Fruit fly (Drosophila melanogaster) whole organism, embryonic: ENCODE results near the gene CatB.
A peak's percentile ranks its signal among the peaks of the same experiment; 100 is the strongest.

Experiments used
- Awh ChIP-seq: fragments of 200-800 bp; sonication (Bioruptor generic); IDR thresholded peaks from 2 replicates; pipeline ENCODE4, ENCODE4 v1.3.6; 2022; ENCODE audit warnings: missing biosample characterization, missing genetic modification characterization
- CG10462 ChIP-seq: fragments of 200-800 bp; sonication (Bioruptor generic); optimal IDR thresholded peaks from 2 replicates; lab custom pipeline; 2016; ENCODE audit warnings: missing biosample characterization, missing genetic modification characterization
- CG11093 ChIP-seq: fragments of 200-800 bp; sonication (Bioruptor generic); IDR thresholded peaks from 3 replicates; pipeline ENCODE4 v1.3.6; 2022; ENCODE audit warnings: missing biosample characterization, missing genetic modification characterization
- CG11560 ChIP-seq: fragments of 200-800 bp; sonication (Bioruptor generic); IDR thresholded peaks from 3 replicates; pipeline ENCODE4 v1.3.6; 2022; ENCODE audit warnings: missing biosample characterization, missing genetic modification characterization
- CG12155 ChIP-seq: fragments of 200-800 bp; sonication (Bioruptor generic); optimal IDR thresholded peaks from 3 replicates; lab custom pipeline; 2016; ENCODE audit warnings: missing biosample characterization, missing genetic modification characterization
- CG12942 ChIP-seq: fragments of 200-800 bp; sonication (Bioruptor generic); optimal IDR thresholded peaks from 3 replicates; lab custom pipeline; 2016; ENCODE audit warnings: missing biosample characterization, missing genetic modification characterization
- CG13624 ChIP-seq: fragments of 200-800 bp; sonication (Bioruptor generic); optimal IDR thresholded peaks from 2 replicates; lab custom pipeline; 2016; ENCODE audit warnings: missing biosample characterization, missing genetic modification characterization
- CG13894 ChIP-seq: fragments of 200-800 bp; sonication (Bioruptor generic); optimal IDR thresholded peaks from 3 replicates; lab custom pipeline; 2018; ENCODE audit warnings: missing biosample characterization, mild to moderate bottlenecking, missing genetic modification characterization, moderate library complexity
- CG15601 ChIP-seq: fragments of 200-800 bp; sonication (Bioruptor generic); optimal IDR thresholded peaks from 3 replicates; lab custom pipeline; 2019; ENCODE audit warnings: missing biosample characterization, mild to moderate bottlenecking, missing genetic modification characterization, moderate library complexity
- CG15696 ChIP-seq: fragments of 200-800 bp; sonication (Bioruptor generic); optimal IDR thresholded peaks from 2 replicates; lab custom pipeline; 2019; ENCODE audit warnings: missing biosample characterization, mild to moderate bottlenecking, missing genetic modification characterization, moderate library complexity
- CG18262 ChIP-seq: fragments of 200-800 bp; optimal IDR thresholded peaks from 3 replicates; lab custom pipeline; 2019; ENCODE audit warnings: missing biosample characterization, mild to moderate bottlenecking, missing genetic modification characterization, moderate library complexity
- CG30020 ChIP-seq: fragments of 200-800 bp; optimal IDR thresholded peaks from 2 replicates; lab custom pipeline; 2019; ENCODE audit warnings: missing biosample characterization, mild to moderate bottlenecking, missing genetic modification characterization, moderate library complexity
- CG3726 ChIP-seq: fragments of 200-800 bp; sonication (Bioruptor generic); IDR thresholded peaks from 3 replicates; pipeline ENCODE4, ENCODE4 v1.3.6; 2022; ENCODE audit warnings: missing biosample characterization, missing genetic modification characterization
- CG3847 ChIP-seq: fragments of 200-800 bp; sonication (Bioruptor generic); IDR thresholded peaks from 2 replicates; pipeline ENCODE4 v1.3.6; 2022; ENCODE audit warnings: missing biosample characterization, missing genetic modification characterization
- CG6813 ChIP-seq: fragments of 200-800 bp; sonication (Bioruptor generic); optimal IDR thresholded peaks from 2 replicates; lab custom pipeline; 2017; ENCODE audit warnings: missing biosample characterization, missing genetic modification characterization, mild to moderate bottlenecking, moderate library complexity, missing genetic modification reagents
- CG7271 ChIP-seq: fragments of 200-800 bp; sonication (Bioruptor generic); optimal IDR thresholded peaks from 2 replicates; lab custom pipeline; 2018; ENCODE audit warnings: missing biosample characterization, mild to moderate bottlenecking, missing genetic modification characterization, moderate library complexity
- CG7357 ChIP-seq: fragments of 200-800 bp; sonication (Bioruptor generic); IDR thresholded peaks from 3 replicates; pipeline ENCODE4 v1.3.6; 2022; ENCODE audit warnings: missing biosample characterization, missing genetic modification characterization
- CG7556 ChIP-seq: fragments of 200-800 bp; sonication (Bioruptor generic); optimal IDR thresholded peaks from 2 replicates; lab custom pipeline; 2017; ENCODE audit warnings: missing biosample characterization, mild to moderate bottlenecking, missing genetic modification characterization
- CG7745 ChIP-seq: fragments of 200-800 bp; sonication (Bioruptor generic); optimal IDR thresholded peaks from 2 replicates; lab custom pipeline; 2018; ENCODE audit warnings: missing biosample characterization, mild to moderate bottlenecking, missing genetic modification characterization, moderate library complexity
- CG8478 ChIP-seq: fragments of >200 bp; optimal IDR thresholded peaks from 2 replicates; lab custom pipeline; 2018
- CG9609 ChIP-seq: fragments of 200-800 bp; sonication (Bioruptor generic); optimal IDR thresholded peaks from 3 replicates; lab custom pipeline; 2016; ENCODE audit warnings: missing biosample characterization, missing genetic modification characterization
- CrebB ChIP-seq: fragments of 200-800 bp; sonication (Bioruptor generic); optimal IDR thresholded peaks from 3 replicates; lab custom pipeline; 2018; ENCODE audit warnings: missing biosample characterization, mild to moderate bottlenecking, missing genetic modification characterization
- Dbx ChIP-seq: fragments of 200-800 bp; sonication (Bioruptor generic); IDR thresholded peaks from 3 replicates; pipeline ENCODE4 v1.3.6; 2022; ENCODE audit warnings: missing biosample characterization, missing genetic modification characterization
- Dfd ChIP-seq, 2 experiments: fragments of >200 bp; optimal IDR thresholded peaks; 2 replicates each; lab custom pipeline; 2017; ENCODE audit warnings: missing biosample characterization in 2 of 2, missing genetic modification characterization in 2 of 2
- Dip2 ChIP-seq: fragments of 200-800 bp; sonication (Bioruptor generic); IDR thresholded peaks from 2 replicates; pipeline ENCODE4 v1.3.6; 2022; ENCODE audit warnings: missing biosample characterization, missing genetic modification characterization
- Dll ChIP-seq: fragments of 200-800 bp; sonication (Bioruptor generic); IDR thresholded peaks from 4 replicates; pipeline ENCODE4 v1.3.6; 2022; ENCODE audit warnings: missing biosample characterization, missing genetic modification characterization; ENCODE audit not compliant: partially characterized antibody
- Dref ChIP-seq: fragments of 200-800 bp; sonication (Bioruptor generic); IDR thresholded peaks from 2 replicates; pipeline ENCODE4 v1.3.6; 2022; ENCODE audit warnings: missing biosample characterization, missing genetic modification characterization
- E2f2 ChIP-seq: fragments of 200-800 bp; sonication (Bioruptor generic); IDR thresholded peaks from 2 replicates; pipeline ENCODE4 v1.3.6; 2022; ENCODE audit warnings: missing biosample characterization, missing genetic modification characterization
- ERR ChIP-seq: fragments of 200-800 bp; sonication (Bioruptor generic); optimal IDR thresholded peaks from 2 replicates; lab custom pipeline; 2016; ENCODE audit warnings: missing biosample characterization, missing genetic modification characterization
- Hsf ChIP-seq: fragments of 200-800 bp; sonication (Bioruptor generic); optimal IDR thresholded peaks from 3 replicates; lab custom pipeline; 2016; ENCODE audit warnings: missing biosample characterization, missing genetic modification characterization
- Max ChIP-seq: fragments of 200-800 bp; sonication (Bioruptor generic); optimal IDR thresholded peaks from 2 replicates; lab custom pipeline; 2016; ENCODE audit warnings: missing biosample characterization, mild to moderate bottlenecking, missing genetic modification characterization
- Nf-YC ChIP-seq: fragments of 200-800 bp; optimal IDR thresholded peaks from 3 replicates; lab custom pipeline; 2019; ENCODE audit warnings: missing biosample characterization, mild to moderate bottlenecking, missing genetic modification characterization, moderate library complexity
- Opbp ChIP-seq: fragments of 200-800 bp; sonication (Bioruptor generic); IDR thresholded peaks from 3 replicates; pipeline ENCODE4 v1.3.6; 2022; ENCODE audit warnings: missing biosample characterization, missing genetic modification characterization; ENCODE audit not compliant: partially characterized antibody
- Rx ChIP-seq: fragments of 200-800 bp; sonication (Bioruptor generic); IDR thresholded peaks from 2 replicates; pipeline ENCODE4 v1.3.6; 2022; ENCODE audit warnings: missing biosample characterization, missing genetic modification characterization
- Sry-β ChIP-seq: fragments of 200-800 bp; sonication (Bioruptor generic); optimal IDR thresholded peaks from 2 replicates; lab custom pipeline; 2018; ENCODE audit warnings: missing biosample characterization, mild to moderate bottlenecking, missing genetic modification characterization, moderate library complexity
- Vsx1 ChIP-seq: fragments of 200-800 bp; sonication (Bioruptor generic); optimal IDR thresholded peaks from 2 replicates; lab custom pipeline; 2017; ENCODE audit warnings: missing biosample characterization, mild to moderate bottlenecking, missing genetic modification characterization, missing genetic modification reagents
- caup ChIP-seq: fragments of 200-800 bp; sonication (Bioruptor generic); optimal IDR thresholded peaks from 3 replicates; lab custom pipeline; 2017; ENCODE audit warnings: missing biosample characterization, mild to moderate bottlenecking, missing genetic modification characterization, moderate library complexity; ENCODE audit not compliant: severe bottlenecking
- dmrt11E ChIP-seq: fragments of 200-800 bp; sonication (Bioruptor generic); optimal IDR thresholded peaks from 3 replicates; lab custom pipeline; 2018; ENCODE audit warnings: missing biosample characterization, mild to moderate bottlenecking, missing genetic modification characterization, moderate library complexity
- dpn ChIP-seq, 2 experiments: fragments of 200-800 bp; sonication (Bioruptor generic); optimal IDR thresholded peaks; 3 replicates each; lab custom pipeline; 2016; ENCODE audit warnings: missing biosample characterization in 2 of 2, missing genetic modification characterization in 2 of 2
- fru ChIP-seq: fragments of >200 bp; optimal IDR thresholded peaks from 2 replicates; lab custom pipeline; 2017
- gcm2 ChIP-seq: fragments of 200-800 bp; sonication (Bioruptor generic); optimal IDR thresholded peaks from 2 replicates; lab custom pipeline; 2016; ENCODE audit warnings: missing biosample characterization, missing genetic modification characterization
- h ChIP-seq: fragments of >200 bp; optimal IDR thresholded peaks from 2 replicates; lab custom pipeline; 2017
- hbn ChIP-seq: fragments of 200-800 bp; sonication (Bioruptor generic); IDR thresholded peaks from 2 replicates; pipeline ENCODE4 v1.3.6; 2022; ENCODE audit warnings: missing biosample characterization, missing genetic modification characterization; ENCODE audit not compliant: partially characterized antibody
- jigr1 ChIP-seq: fragments of 200-800 bp; sonication (Bioruptor generic); IDR thresholded peaks from 3 replicates; pipeline ENCODE4 v1.3.6; 2022; ENCODE audit warnings: missing biosample characterization, missing genetic modification characterization
- lilli ChIP-seq: fragments of 200-800 bp; sonication (Bioruptor generic); optimal IDR thresholded peaks from 3 replicates; lab custom pipeline; 2016; ENCODE audit warnings: missing biosample characterization, missing genetic modification characterization
- phol ChIP-seq: fragments of 200-800 bp; sonication (Bioruptor generic); optimal IDR thresholded peaks from 3 replicates; lab custom pipeline; 2018; ENCODE audit warnings: missing biosample characterization, mild to moderate bottlenecking, missing genetic modification characterization, moderate library complexity
- ranshi ChIP-seq: fragments of 200-800 bp; sonication (Bioruptor generic); IDR thresholded peaks from 2 replicates; pipeline ENCODE4 v1.3.6; 2022; ENCODE audit warnings: missing biosample characterization, missing genetic modification characterization
- repo ChIP-seq: fragments of 200-800 bp; sonication (Bioruptor generic); optimal IDR thresholded peaks from 2 replicates; lab custom pipeline; 2016; ENCODE audit warnings: missing biosample characterization, missing genetic modification characterization
- salm ChIP-seq: fragments of 200-800 bp; sonication (Bioruptor generic); optimal IDR thresholded peaks from 2 replicates; lab custom pipeline; 2018; ENCODE audit warnings: missing biosample characterization, mild to moderate bottlenecking, missing genetic modification characterization
- slp2 ChIP-seq: fragments of 200-800 bp; sonication (Bioruptor generic); optimal IDR thresholded peaks from 2 replicates; lab custom pipeline; 2016; ENCODE audit warnings: missing biosample characterization, missing genetic modification characterization
- sqz ChIP-seq: fragments of 200-800 bp; sonication (Bioruptor generic); optimal IDR thresholded peaks from 3 replicates; lab custom pipeline; 2018; ENCODE audit warnings: missing biosample characterization, mild to moderate bottlenecking, missing genetic modification characterization
- stc ChIP-seq: fragments of 200-800 bp; sonication (Bioruptor generic); IDR thresholded peaks from 2 replicates; pipeline ENCODE4 v1.3.6; 2022; ENCODE audit warnings: missing biosample characterization, missing genetic modification characterization
- tap ChIP-seq: fragments of 200-800 bp; optimal IDR thresholded peaks from 3 replicates; lab custom pipeline; 2019; ENCODE audit warnings: missing biosample characterization, mild to moderate bottlenecking, missing genetic modification characterization, moderate library complexity

The CatB gene

DNA sequence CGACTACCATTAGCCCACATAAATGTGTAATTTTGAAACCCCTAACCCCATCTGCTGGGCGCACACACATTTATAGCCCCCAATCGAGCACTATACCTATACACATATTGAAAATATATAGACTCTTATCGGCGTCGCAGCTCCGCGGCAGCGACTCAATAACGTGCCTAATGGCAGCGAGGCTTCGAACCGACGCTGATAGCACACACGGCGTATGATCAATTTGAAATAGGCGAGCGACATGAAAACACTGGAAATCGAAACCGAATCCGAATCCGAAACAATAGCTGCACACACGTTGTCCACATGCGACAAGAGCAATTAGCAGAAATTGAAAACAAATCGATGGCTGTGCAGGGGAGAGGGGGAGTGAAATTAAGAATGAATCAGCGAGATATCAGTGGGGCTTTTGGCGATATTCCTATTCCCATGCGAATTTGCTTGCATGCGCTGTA, 11.1 kb upstream of the CatB start (continued):
- peak; percentile 27 for TF ChIP-seq Vsx1 (GFP tag; lab: Kevin White, UChicago)
- peak; percentile 91 for TF ChIP-seq CG13894 (tag; lab: Kevin White, UChicago)
- TF ChIP-seq dmrt11E (tag; lab: Kevin White, UChicago): no peak
- TF ChIP-seq CG13624 (GFP tag; lab: Kevin White, UChicago): no peak
- no peak for TF ChIP-seq Sry-β
- TF ChIP-seq hbn (GFP tag; lab: Robert Waterston, UW): no peak
- no peak for TF ChIP-seq jigr1 (GFP tag; lab: Robert Waterston, UW)
- peak; percentile 55 for TF ChIP-seq CrebB (tag; lab: Kevin White, UChicago)
- no peak for TF ChIP-seq CG7745 (tag; lab: Kevin White, UChicago)
- no peak for TF ChIP-seq Nf-YC (tag; lab: Kevin White, UChicago)
- no peak for TF ChIP-seq CG12155
- TF ChIP-seq CG6813 (GFP tag; lab: Kevin White, UChicago): peak; percentile 6
- no peak for TF ChIP-seq CG10462 (GFP tag; lab: Kevin White, UChicago)
- TF ChIP-seq ranshi (GFP tag; lab: Robert Waterston, UW): no peak
- no peak for TF ChIP-seq CG9609
- no peak for TF ChIP-seq CG15601 (tag; lab: Kevin White, UChicago)
- TF ChIP-seq gcm2 (GFP tag; lab: Kevin White, UChicago): no peak
- TF ChIP-seq phol (tag; lab: Kevin White, UChicago): no peak
- no peak for TF ChIP-seq Dip2 (GFP tag; lab: Robert Waterston, UW)
- TF ChIP-seq Dll (GFP tag; lab: Robert Waterston, UW): no peak
- TF ChIP-seq h: no peak
- no peak for TF ChIP-seq Rx
- TF ChIP-seq Hsf: no peak
- TF ChIP-seq CG8478 (lab: Kevin White, UChicago): no peak
- no peak for TF ChIP-seq Max (GFP tag; lab: Kevin White, UChicago)
- TF ChIP-seq dpn (GFP tag; optimal IDR thresholded peaks at IDR 0.05; lab: Kevin White, UChicago): no peak
- TF ChIP-seq CG11560 (tag; lab: Robert Waterston, UW): no peak
- peak; percentile 48 for TF ChIP-seq tap
- no peak for TF ChIP-seq CG12942 (GFP tag; lab: Kevin White, UChicago)
- no peak for TF ChIP-seq Dbx (GFP tag; lab: Robert Waterston, UW)
- no peak for TF ChIP-seq CG11093 (GFP tag; lab: Robert Waterston, UW)
- no peak for TF ChIP-seq CG7357 (GFP tag; lab: Robert Waterston, UW)
- TF ChIP-seq repo (GFP tag; lab: Kevin White, UChicago): no peak
- 0 out of 2 replicates have a peak, but pooled peaks have one; percentile 23 for TF ChIP-seq CG3847
- TF ChIP-seq CG7556 (GFP tag; lab: Kevin White, UChicago): no peak
- TF ChIP-seq CG30020 (tag; lab: Kevin White, UChicago): no peak
- no peak for TF ChIP-seq CG7271
- TF ChIP-seq Dfd (GFP tag; optimal IDR thresholded peaks at IDR 0.05; lab: Kevin White, UChicago): no peak
- no peak for TF ChIP-seq E2f2 (GFP tag; lab: Robert Waterston, UW)
- TF ChIP-seq sqz (GFP tag; lab: Kevin White, UChicago): peak; percentile 13
- no peak for TF ChIP-seq CG18262 (tag; lab: Kevin White, UChicago)
- no peak for TF ChIP-seq Awh
- TF ChIP-seq caup (GFP tag; lab: Kevin White, UChicago): peak; percentile 59
- no peak for TF ChIP-seq stc (GFP tag; lab: Robert Waterston, UW)
- TF ChIP-seq Dref (GFP tag; lab: Robert Waterston, UW): no peak
- no peak for TF ChIP-seq fru (lab: Kevin White, UChicago)
- TF ChIP-seq slp2 (GFP tag; lab: Kevin White, UChicago): no peak
- no peak for TF ChIP-seq lilli (GFP tag; lab: Kevin White, UChicago)
- TF ChIP-seq CG3726: no peak
- no peak for TF ChIP-seq ERR (GFP tag; lab: Kevin White, UChicago)
- TF ChIP-seq Opbp (GFP tag; lab: Robert Waterston, UW): no peak
- TF ChIP-seq CG15696 (tag; lab: Kevin White, UChicago): no peak
- TF ChIP-seq salm: no peak
